Worm (Caenorhabditis elegans) whole organism, L1 larva: ENCODE data around the gene T23G7.3.

Source experiments
- nhr-237 ChIP-seq: fragments of 150-350 bp; optimal IDR thresholded peaks from 2 replicates; lab custom pipeline; 2014; ENCODE audit warnings: missing biosample characterization, missing genetic modification characterization
- nhr-28 ChIP-seq: fragments of 150-350 bp; optimal IDR thresholded peaks from 2 replicates; lab custom pipeline; 2014; ENCODE audit warnings: missing biosample characterization, missing genetic modification characterization

- TF ChIP-seq nhr-237 (tag; lab: Kevin White, UChicago) (no peak), nhr-28 (no peak)
These were observed 3.2 kb upstream of the T23G7.3 start for ce11 chrII:9170851-9171250.
